Fruit fly (Drosophila melanogaster) whole organism, wandering third instar larva: ENCODE measurements around the gene CG3604.

Experiments
- Abd-B ChIP-seq: fragments of >200 bp; optimal IDR thresholded peaks from 2 replicates; lab custom pipeline; 2017; ENCODE audit warnings: missing biosample characterization, missing genetic modification characterization
- CG32264 ChIP-seq: fragments of 200-800 bp; sonication (Bioruptor generic); optimal IDR thresholded peaks from 2 replicates; lab custom pipeline; 2016; ENCODE audit warnings: missing biosample characterization, missing genetic modification characterization
- CG9705 ChIP-seq: fragments of 200-800 bp; sonication (Bioruptor generic); optimal IDR thresholded peaks from 2 replicates; lab custom pipeline; 2018; ENCODE audit warnings: missing biosample characterization, mild to moderate bottlenecking, missing genetic modification characterization
- CrebA ChIP-seq: fragments of 200-800 bp; sonication (Bioruptor generic); optimal IDR thresholded peaks from 2 replicates; lab custom pipeline; 2016; ENCODE audit warnings: missing biosample characterization, mild to moderate bottlenecking, missing genetic modification characterization, borderline replicate concordance
- Dfd ChIP-seq: fragments of >200 bp; optimal IDR thresholded peaks from 2 replicates; lab custom pipeline; 2017; ENCODE audit warnings: missing biosample characterization, missing genetic modification characterization
- Dif ChIP-seq: fragments of 200-275, 200-300 bp; sonication (Bioruptor generic); optimal IDR thresholded peaks from 2 replicates; lab custom pipeline; 2018; ENCODE audit warnings: missing biosample characterization, missing genetic modification characterization; ENCODE audit not compliant: partially characterized antibody
- GATAd ChIP-seq: sonication (Bioruptor generic); optimal IDR thresholded peaks from 2 replicates; lab custom pipeline; 2016; ENCODE audit warnings: missing biosample characterization, missing genetic modification characterization
- HLH106 ChIP-seq: fragments of 200-800 bp; optimal IDR thresholded peaks from 3 replicates; lab custom pipeline; 2019; ENCODE audit warnings: missing biosample characterization, mild to moderate bottlenecking, missing genetic modification characterization, moderate library complexity
- Hnf4 ChIP-seq: fragments of 200-800 bp; sonication (Bioruptor generic); optimal IDR thresholded peaks from 2 replicates; lab custom pipeline; 2016; ENCODE audit warnings: missing biosample characterization, mild to moderate bottlenecking, missing genetic modification characterization
- Hr78 ChIP-seq: fragments of >200 bp; optimal IDR thresholded peaks from 2 replicates; lab custom pipeline; 2017; ENCODE audit warnings: missing biosample characterization, missing genetic modification characterization
- Hr83 ChIP-seq: fragments of 200-300 bp; sonication (Bioruptor generic); optimal IDR thresholded peaks from 2 replicates; lab custom pipeline; 2016; ENCODE audit warnings: missing biosample characterization, mild to moderate bottlenecking, missing genetic modification characterization, moderate library complexity; ENCODE audit not compliant: poor library complexity, severe bottlenecking
- Jra ChIP-seq: sonication (Bioruptor generic); optimal IDR thresholded peaks from 2 replicates; lab custom pipeline; 2016; ENCODE audit warnings: missing biosample characterization, missing genetic modification characterization
- Mio ChIP-seq: sonication (Bioruptor generic); optimal IDR thresholded peaks from 2 replicates; lab custom pipeline; 2016; ENCODE audit warnings: missing biosample characterization, missing genetic modification characterization
- Myc ChIP-seq: fragments of >200 bp; optimal IDR thresholded peaks from 2 replicates; lab custom pipeline; 2017
- N ChIP-seq: fragments of >200 bp; optimal IDR thresholded peaks from 2 replicates; lab custom pipeline; 2018; ENCODE audit warnings: missing biosample characterization, missing external identifiers, missing genetic modification characterization
- OdsH ChIP-seq: fragments of 200-800 bp; sonication (Bioruptor generic); optimal IDR thresholded peaks from 2 replicates; lab custom pipeline; 2016; ENCODE audit warnings: missing biosample characterization, mild to moderate bottlenecking, missing genetic modification characterization
- Rel ChIP-seq, 2 experiments: fragments of 200-800 bp; sonication (Bioruptor generic) in 1 of 2; optimal IDR thresholded peaks; 2 replicates in 1 of 2; 3 replicates in 1 of 2; lab custom pipeline; 2016 to 2019; ENCODE audit warnings: mild to moderate bottlenecking in 2 of 2, missing biosample characterization in 2 of 2, missing genetic modification characterization in 2 of 2, moderate library complexity in 1 of 2
- Sp1 ChIP-seq: fragments of 200-800 bp; sonication (Bioruptor generic); optimal IDR thresholded peaks from 3 replicates; lab custom pipeline; 2019; ENCODE audit warnings: missing biosample characterization, mild to moderate bottlenecking, missing genetic modification characterization, moderate library complexity
- Vsx2 ChIP-seq: fragments of 200-300, 225-300 bp; sonication (Bioruptor generic); optimal IDR thresholded peaks from 2 replicates; lab custom pipeline; 2018; ENCODE audit warnings: missing biosample characterization, missing genetic modification characterization; ENCODE audit not compliant: partially characterized antibody
- br ChIP-seq: fragments of 200-800 bp; sonication (Bioruptor generic); optimal IDR thresholded peaks from 2 replicates; lab custom pipeline; 2016; ENCODE audit warnings: missing biosample characterization, missing genetic modification characterization
- brk ChIP-seq: fragments of 200-800 bp; sonication (Bioruptor generic); optimal IDR thresholded peaks from 2 replicates; lab custom pipeline; 2016; ENCODE audit warnings: missing biosample characterization, mild to moderate bottlenecking, missing genetic modification characterization
- dl ChIP-seq, 2 experiments: fragments of 175-275, 200-275 bp in 1 of 2; fragments of 200-275 bp in 1 of 2; sonication (Bioruptor generic); optimal IDR thresholded peaks; lab custom pipeline; 2018; ENCODE audit warnings: mild to moderate bottlenecking in 2 of 2, missing biosample characterization in 2 of 2, missing genetic modification characterization in 2 of 2, moderate library complexity in 2 of 2; ENCODE audit not compliant: partially characterized antibody in 2 of 2, insufficient read depth in 1 of 2
- dmrt93B ChIP-seq: fragments of 200-800 bp; sonication (Bioruptor generic); optimal IDR thresholded peaks from 2 replicates; lab custom pipeline; 2018; ENCODE audit warnings: missing biosample characterization, mild to moderate bottlenecking, missing genetic modification characterization
- dsf ChIP-seq: sonication (Bioruptor generic); optimal IDR thresholded peaks from 2 replicates; lab custom pipeline; 2016; ENCODE audit warnings: missing biosample characterization, missing genetic modification characterization, borderline replicate concordance
- ey ChIP-seq: fragments of 200-800 bp; sonication (Bioruptor generic); optimal IDR thresholded peaks from 2 replicates; lab custom pipeline; 2016; ENCODE audit warnings: missing biosample characterization, missing genetic modification characterization
- foxo ChIP-seq, 2 experiments: fragments of 200-800 bp; sonication (Bioruptor generic); optimal IDR thresholded peaks; 2 replicates in 1 of 2; 3 replicates in 1 of 2; lab custom pipeline; 2016 to 2017; ENCODE audit warnings: missing biosample characterization in 2 of 2, missing genetic modification characterization in 2 of 2
- fru ChIP-seq: fragments of 200-800 bp; sonication (Bioruptor generic); optimal IDR thresholded peaks from 3 replicates; lab custom pipeline; 2016; ENCODE audit warnings: missing biosample characterization, mild to moderate bottlenecking, missing genetic modification characterization
- h ChIP-seq: fragments of 200-800 bp; sonication (Bioruptor generic); optimal IDR thresholded peaks from 3 replicates; lab custom pipeline; 2016; ENCODE audit warnings: missing biosample characterization, mild to moderate bottlenecking, missing genetic modification characterization
- jim ChIP-seq: fragments of 175-275, 200-325 bp; sonication (Bioruptor generic); optimal IDR thresholded peaks from 2 replicates; lab custom pipeline; 2016; ENCODE audit warnings: missing biosample characterization, mild to moderate bottlenecking, missing genetic modification characterization
- lola ChIP-seq: fragments of >200 bp; optimal IDR thresholded peaks from 2 replicates; lab custom pipeline; 2017; ENCODE audit warnings: missing biosample characterization, missing genetic modification characterization
- pan ChIP-seq: fragments of >200 bp; optimal IDR thresholded peaks from 2 replicates; lab custom pipeline; 2017
- psq ChIP-seq: fragments of 200-800 bp; sonication (Bioruptor generic); optimal IDR thresholded peaks from 3 replicates; lab custom pipeline; 2017; ENCODE audit warnings: missing biosample characterization, mild to moderate bottlenecking, missing genetic modification characterization, moderate library complexity
- rgr ChIP-seq: fragments of 200-800 bp; sonication (Bioruptor generic); optimal IDR thresholded peaks from 3 replicates; lab custom pipeline; 2016; ENCODE audit warnings: missing biosample characterization, mild to moderate bottlenecking, missing genetic modification characterization
- sage ChIP-seq: fragments of 200-800 bp; sonication (Bioruptor generic); optimal IDR thresholded peaks from 2 replicates; lab custom pipeline; 2016; ENCODE audit warnings: missing biosample characterization, mild to moderate bottlenecking, missing genetic modification characterization
- sv ChIP-seq: fragments of 200-800 bp; sonication (Bioruptor generic); optimal IDR thresholded peaks from 3 replicates; lab custom pipeline; 2016; ENCODE audit warnings: missing biosample characterization, missing genetic modification characterization
- tai ChIP-seq: sonication (Bioruptor generic); optimal IDR thresholded peaks from 2 replicates; lab custom pipeline; 2016; ENCODE audit warnings: missing biosample characterization, missing genetic modification characterization
- usp ChIP-seq: fragments of >200 bp; optimal IDR thresholded peaks from 2 replicates; lab custom pipeline; 2017; ENCODE audit warnings: missing biosample characterization, missing genetic modification characterization
- woc ChIP-seq: sonication (Bioruptor generic); optimal IDR thresholded peaks from 2 replicates; lab custom pipeline; 2016; ENCODE audit warnings: missing biosample characterization, mild to moderate bottlenecking, missing genetic modification characterization

The CG3604 gene

DNA sequence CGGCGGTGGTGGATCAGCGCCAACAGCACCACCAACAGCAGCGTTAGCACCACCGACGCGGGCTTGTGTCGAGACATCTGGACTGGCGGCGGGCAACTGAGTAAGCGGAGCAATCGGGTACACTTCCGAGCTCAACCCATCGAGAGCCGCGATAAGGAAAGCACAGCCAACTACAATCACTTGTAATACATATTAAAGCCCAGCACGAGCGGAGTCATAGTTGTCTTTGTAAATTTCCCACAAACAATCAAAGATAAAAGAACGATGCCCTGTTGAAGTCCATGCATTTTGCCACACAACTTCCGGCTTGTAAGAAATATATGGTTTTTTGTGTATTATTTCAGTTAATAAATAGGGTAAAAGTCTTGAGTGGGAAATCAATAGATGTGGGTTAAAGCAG lies 9.3 kb upstream of the CG3604 start, which contains the start of gene CG31777:
Gene CG31777, minus strand, starts transcription at position 101 of the 400 bp plus-strand sequence.
- TF ChIP-seq Jra (GFP tag; lab: Kevin White, UChicago) (no peak), lola (GFP tag; lab: Kevin White, UChicago) (no peak), GATAd (GFP tag; lab: Kevin White, UChicago) (no peak), HLH106 (tag; lab: Kevin White, UChicago) (no peak), woc (GFP tag; lab: Kevin White, UChicago) (no peak), Hr78 (GFP tag; lab: Kevin White, UChicago) (no peak), sv (no peak), pan (no peak), Dif (no peak), h (no peak), Hr83 (no peak), Rel (GFP tag; optimal IDR thresholded peaks at IDR 0.05; lab: Kevin White, UChicago) (no peak), Rel (tag; optimal IDR thresholded peaks at IDR 0.05; lab: Kevin White, UChicago) (no peak), br (no peak), Hnf4 (GFP tag; lab: Kevin White, UChicago) (no peak), ey (GFP tag; lab: Kevin White, UChicago) (no peak), Dfd (GFP tag; lab: Kevin White, UChicago) (no peak)

DNA sequence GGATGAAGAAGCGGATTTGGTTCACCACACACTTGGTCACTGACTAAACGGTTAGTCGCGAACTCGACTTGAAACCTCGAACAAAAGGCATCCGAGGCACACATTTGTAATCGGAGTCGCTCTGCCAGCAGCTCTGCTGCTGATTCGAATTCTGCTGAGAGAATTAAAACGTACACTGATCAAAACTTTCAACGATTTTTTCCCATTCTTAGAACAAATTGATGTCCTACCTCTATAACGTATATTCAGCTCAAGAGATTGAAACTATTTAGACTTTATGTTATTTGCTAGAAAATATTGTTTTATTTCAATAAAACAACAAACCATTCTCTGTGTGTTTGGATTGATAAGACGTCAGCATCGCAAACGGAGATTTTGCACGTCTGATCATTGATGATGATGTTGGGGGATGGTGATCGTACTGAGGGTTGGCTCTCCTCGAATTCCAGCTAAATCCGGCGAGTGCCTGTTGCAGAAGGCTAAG lies 7.8 kb upstream of the CG3604 start, which contains the start of gene CG31778:
Gene CG31778, minus strand, starts transcription at position 51 of the 484 bp plus-strand sequence.
- TF ChIP-seq Sp1 (GFP tag; lab: Kevin White, UChicago), result peak; percentile 85
- no peak for TF ChIP-seq Dfd (GFP tag; lab: Kevin White, UChicago)
- TF ChIP-seq Jra (GFP tag; lab: Kevin White, UChicago), result peak; percentile 90
- TF ChIP-seq dsf (GFP tag; lab: Kevin White, UChicago), result peak; percentile 4
- TF ChIP-seq woc (GFP tag; lab: Kevin White, UChicago), result peak; percentile 61
- TF ChIP-seq OdsH (GFP tag; lab: Kevin White, UChicago), result peak; percentile 90
- TF ChIP-seq HLH106 (tag; lab: Kevin White, UChicago), result peak; percentile 87
- peak; percentile 72 to 81 for TF ChIP-seq foxo (GFP tag; optimal IDR thresholded peaks at IDR 0.05; lab: Kevin White, UChicago)
- TF ChIP-seq CrebA (GFP tag; lab: Kevin White, UChicago), result no peak
- TF ChIP-seq fru, result peak; percentile 89
- TF ChIP-seq h, result peak; percentile 92
- TF ChIP-seq Rel (GFP tag; optimal IDR thresholded peaks at IDR 0.05; lab: Kevin White, UChicago), result no peak
- TF ChIP-seq Rel (tag; optimal IDR thresholded peaks at IDR 0.05; lab: Kevin White, UChicago), result peak; percentile 31
- peak; percentile 42 for TF ChIP-seq GATAd (GFP tag; lab: Kevin White, UChicago)
- TF ChIP-seq ey (GFP tag; lab: Kevin White, UChicago), result peak; percentile 91
- peak; percentile 81 for TF ChIP-seq brk
- TF ChIP-seq Vsx2 (GFP tag; lab: Kevin White, UChicago), result no peak
- TF ChIP-seq tai (GFP tag; lab: Kevin White, UChicago), result peak; percentile 44
- TF ChIP-seq Abd-B (GFP tag; lab: Kevin White, UChicago), result no peak
- TF ChIP-seq CG32264, result peak; percentile 66
- TF ChIP-seq rgr (GFP tag; lab: Kevin White, UChicago), result peak; percentile 90
- TF ChIP-seq psq (GFP tag; lab: Kevin White, UChicago), result peak; percentile 81
- no peak for TF ChIP-seq Myc
- peak; percentile 52 for TF ChIP-seq sage (GFP tag; lab: Kevin White, UChicago)
- peak; percentile 84 for TF ChIP-seq Hnf4 (GFP tag; lab: Kevin White, UChicago)
- TF ChIP-seq Hr83, result no peak
- peak; percentile 29 for TF ChIP-seq Mio (GFP tag; lab: Kevin White, UChicago)
- TF ChIP-seq dmrt93B, result peak; percentile 62
- peak; percentile 92 for TF ChIP-seq br
- peak; percentile 16 for TF ChIP-seq CG9705 (GFP tag; lab: Kevin White, UChicago)
- no peak for TF ChIP-seq sv
- TF ChIP-seq, all 38 proteins: peak for 23

DNA sequence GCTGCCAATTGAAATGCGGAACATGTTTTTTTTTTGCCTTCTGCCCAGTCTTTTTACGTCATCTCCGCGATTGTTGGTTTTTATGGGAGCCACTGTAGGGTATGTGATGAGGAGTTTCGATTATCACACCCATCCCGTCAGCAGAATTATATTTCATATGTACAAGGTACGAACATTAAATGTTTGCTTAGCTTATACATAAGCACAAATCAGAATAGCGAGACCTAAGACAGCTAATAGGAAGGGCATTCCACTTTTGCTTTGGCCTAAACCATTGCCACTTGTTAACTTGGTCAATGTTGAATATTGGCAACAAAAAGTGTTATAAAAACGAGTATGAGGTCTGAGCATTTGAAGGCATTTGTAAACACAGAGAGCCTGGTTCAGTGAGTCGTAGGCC lies 5.6 kb upstream of the CG3604 start, which contains the start of gene CG2816:
Gene CG2816, plus strand, starts transcription at position 400 of the 400 bp plus-strand sequence.
- TF ChIP-seq sage (GFP tag; lab: Kevin White, UChicago) (peak; percentile 58), h (peak; percentile 97), br (peak; percentile 93), Hr78 (GFP tag; lab: Kevin White, UChicago) (no peak), Vsx2 (GFP tag; lab: Kevin White, UChicago) (no peak), ey (GFP tag; lab: Kevin White, UChicago) (peak; percentile 98), rgr (GFP tag; lab: Kevin White, UChicago) (peak; percentile 95), Abd-B (GFP tag; lab: Kevin White, UChicago) (no peak), GATAd (GFP tag; lab: Kevin White, UChicago) (peak; percentile 88), sv (no peak), CG32264 (peak; percentile 84), Jra (GFP tag; lab: Kevin White, UChicago) (peak; percentile 84), jim (GFP tag; lab: Kevin White, UChicago) (peak; percentile 25), Myc (peak; percentile 30), dmrt93B (peak; percentile 84), dsf (GFP tag; lab: Kevin White, UChicago) (peak; percentile 65), HLH106 (tag; lab: Kevin White, UChicago) (peak; percentile 96), CrebA (GFP tag; lab: Kevin White, UChicago) (no peak), Hnf4 (GFP tag; lab: Kevin White, UChicago) (peak; percentile 93), Hr83 (no peak), dl (GFP tag; optimal IDR thresholded peaks at IDR 0.05; lab: Kevin White, UChicago; ENCODE audit: insufficient read depth in 1 of 2, partially characterized antibody in 2 of 2) (no peak), fru (peak; percentile 95), woc (GFP tag; lab: Kevin White, UChicago) (peak; percentile 81), psq (GFP tag; lab: Kevin White, UChicago) (peak; percentile 85), pan (no peak), Dfd (GFP tag; lab: Kevin White, UChicago) (no peak), CG9705 (GFP tag; lab: Kevin White, UChicago) (peak; percentile 90), Sp1 (GFP tag; lab: Kevin White, UChicago) (peak; percentile 92), Mio (GFP tag; lab: Kevin White, UChicago) (peak; percentile 85), usp (no peak), brk (peak; percentile 88), N (no peak), Rel (GFP tag; optimal IDR thresholded peaks at IDR 0.05; lab: Kevin White, UChicago) (peak; percentile 39), Rel (tag; optimal IDR thresholded peaks at IDR 0.05; lab: Kevin White, UChicago) (peak; percentile 74)
